Worm (Caenorhabditis elegans): ENCODE results near the gene srh-131.

- TF ChIP-seq lin-15B (tag; optimal IDR thresholded peaks at IDR 0.05) (no peak), jun-1 (tag; optimal IDR thresholded peaks at IDR 0.05) (no peak)
Observed at ce11 chrV:16980368-16980767, 24.9 kb upstream of the srh-131 start, which contains the start of gene srz-54.

All from whole organism, L3 larva.